Fruit fly (Drosophila melanogaster) whole organism, embryonic: ENCODE measurements around the gene CG15011.
A peak's percentile ranks its signal among the peaks of the same experiment; 100 is the strongest.

ENCODE experiments used
- BEAF-32 ChIP-seq: fragments of 200-800 bp; sonication (Bioruptor generic); optimal IDR thresholded peaks from 3 replicates; lab custom pipeline; 2017; ENCODE audit warnings: missing biosample characterization, missing genetic modification characterization, mild to moderate bottlenecking, moderate library complexity, missing genetic modification reagents
- CG10209 ChIP-seq: fragments of 200-800 bp; sonication (Bioruptor generic); optimal IDR thresholded peaks from 3 replicates; lab custom pipeline; 2017; ENCODE audit warnings: missing biosample characterization, mild to moderate bottlenecking, missing genetic modification characterization, missing genetic modification reagents
- CG12236 ChIP-seq: fragments of 200-800 bp; sonication (Bioruptor generic); optimal IDR thresholded peaks from 2 replicates; lab custom pipeline; 2016; ENCODE audit warnings: missing biosample characterization, missing genetic modification characterization
- CG13296 ChIP-seq: fragments of 200-800 bp; sonication (Bioruptor generic); optimal IDR thresholded peaks from 3 replicates; lab custom pipeline; 2018; ENCODE audit warnings: missing biosample characterization, mild to moderate bottlenecking, missing genetic modification characterization
- CG14050 ChIP-seq: fragments of 200-800 bp; sonication (Bioruptor generic); IDR thresholded peaks from 3 replicates; pipeline ENCODE4 v1.3.6; 2022; ENCODE audit warnings: missing biosample characterization, missing genetic modification characterization
- CG14667 ChIP-seq: fragments of 200-800 bp; sonication (Bioruptor generic); IDR thresholded peaks from 2 replicates; pipeline ENCODE4 v1.3.6; 2022; ENCODE audit warnings: missing biosample characterization, missing genetic modification characterization
- CG16813 ChIP-seq: fragments of 200-800 bp; sonication (Bioruptor generic); IDR thresholded peaks from 3 replicates; pipeline ENCODE4 v1.3.6; 2022; ENCODE audit warnings: missing biosample characterization, missing genetic modification characterization; ENCODE audit not compliant: partially characterized antibody
- CG17829 ChIP-seq: fragments of 200-800 bp; optimal IDR thresholded peaks from 2 replicates; lab custom pipeline; 2019; ENCODE audit warnings: missing biosample characterization, mild to moderate bottlenecking, missing genetic modification characterization, moderate library complexity
- CG1832 ChIP-seq: fragments of 200-800 bp; sonication (Bioruptor generic); optimal IDR thresholded peaks from 2 replicates; lab custom pipeline; 2017; ENCODE audit warnings: missing biosample characterization, mild to moderate bottlenecking, missing genetic modification characterization, inconsistent platforms
- CG2120 ChIP-seq: fragments of 200-800 bp; sonication (Bioruptor generic); optimal IDR thresholded peaks from 3 replicates; lab custom pipeline; 2016; ENCODE audit warnings: missing biosample characterization, missing genetic modification characterization
- CG32772 ChIP-seq: fragments of 200-800 bp; sonication (Bioruptor generic); IDR thresholded peaks from 2 replicates; pipeline ENCODE4 v1.3.6; 2022; ENCODE audit warnings: missing biosample characterization, missing genetic modification characterization
- CG4424 ChIP-seq: fragments of 200-800 bp; sonication (Bioruptor generic); optimal IDR thresholded peaks from 3 replicates; lab custom pipeline; 2016; ENCODE audit warnings: missing biosample characterization, missing genetic modification characterization
- CG4820 ChIP-seq: fragments of 200-800 bp; sonication (Bioruptor generic); optimal IDR thresholded peaks from 3 replicates; lab custom pipeline; 2016; ENCODE audit warnings: missing biosample characterization, missing genetic modification characterization
- CG6683 ChIP-seq: fragments of 200-800 bp; sonication (Bioruptor generic); optimal IDR thresholded peaks from 2 replicates; lab custom pipeline; 2017; ENCODE audit warnings: missing biosample characterization, mild to moderate bottlenecking, missing genetic modification characterization, missing genetic modification reagents
- CG7839 ChIP-seq: fragments of 200-800 bp; sonication (Bioruptor generic); optimal IDR thresholded peaks from 3 replicates; lab custom pipeline; 2018; ENCODE audit warnings: missing biosample characterization, mild to moderate bottlenecking, missing genetic modification characterization, moderate library complexity
- CG7987 ChIP-seq: fragments of 200-800 bp; sonication (Bioruptor generic); optimal IDR thresholded peaks from 2 replicates; lab custom pipeline; 2018; ENCODE audit warnings: missing biosample characterization, mild to moderate bottlenecking, missing genetic modification characterization, moderate library complexity
- D19A ChIP-seq: fragments of 200-800 bp; optimal IDR thresholded peaks from 3 replicates; lab custom pipeline; 2019; ENCODE audit warnings: missing biosample characterization, mild to moderate bottlenecking, missing genetic modification characterization, moderate library complexity
- Deaf1 ChIP-seq: fragments of 200-800 bp; optimal IDR thresholded peaks from 3 replicates; lab custom pipeline; 2019; ENCODE audit warnings: missing biosample characterization, mild to moderate bottlenecking, missing genetic modification characterization, moderate library complexity
- Doc2 ChIP-seq: fragments of 200-800 bp; sonication (Bioruptor generic); IDR thresholded peaks from 2 replicates; pipeline ENCODE4 v1.3.6; 2022; ENCODE audit warnings: missing biosample characterization, missing genetic modification characterization
- Ets65A ChIP-seq: fragments of 200-800 bp; sonication (Bioruptor generic); peaks from one replicate; lab custom pipeline; 2016; ENCODE audit warnings: missing biosample characterization, missing genetic modification characterization
- Fer1 ChIP-seq: fragments of 200-800 bp; sonication (Bioruptor generic); optimal IDR thresholded peaks from 2 replicates; lab custom pipeline; 2017; ENCODE audit warnings: missing biosample characterization, mild to moderate bottlenecking, missing genetic modification characterization
- GATAe ChIP-seq: fragments of 200-800 bp; sonication (Bioruptor generic); conservative IDR thresholded peaks from 2 replicates; pipeline ENCODE4 v1.3.6; 2022; ENCODE audit warnings: missing biosample characterization, missing genetic modification characterization
- Meics ChIP-seq: fragments of 200-800 bp; sonication (Bioruptor generic); optimal IDR thresholded peaks from 2 replicates; lab custom pipeline; 2017; ENCODE audit warnings: missing biosample characterization, mild to moderate bottlenecking, missing genetic modification characterization
- Nf-YB ChIP-seq: fragments of 200-800 bp; sonication (Bioruptor generic); optimal IDR thresholded peaks from 3 replicates; lab custom pipeline; 2019; ENCODE audit warnings: missing biosample characterization, mild to moderate bottlenecking, missing genetic modification characterization, moderate library complexity
- Optix ChIP-seq: fragments of 200-800 bp; sonication (Bioruptor generic); IDR thresholded peaks from 3 replicates; pipeline ENCODE4 v1.3.6; 2022; ENCODE audit warnings: missing biosample characterization, missing genetic modification characterization
- PHDP ChIP-seq: fragments of 200-800 bp; sonication (Bioruptor generic); optimal IDR thresholded peaks from 3 replicates; lab custom pipeline; 2018; ENCODE audit warnings: missing biosample characterization, mild to moderate bottlenecking, missing genetic modification characterization, moderate library complexity
- Ptx1 ChIP-seq: fragments of 200-800 bp; sonication (Bioruptor generic); IDR thresholded peaks from 2 replicates; pipeline ENCODE4 v1.3.6; 2022; ENCODE audit warnings: missing biosample characterization, missing genetic modification characterization
- Usf ChIP-seq: fragments of 200-800 bp; sonication (Bioruptor generic); optimal IDR thresholded peaks from 2 replicates; lab custom pipeline; 2017; ENCODE audit warnings: missing genotype, missing biosample characterization, missing genetic modification characterization
- Xrp1 ChIP-seq: fragments of 200-800 bp; sonication (Bioruptor generic); IDR thresholded peaks from 2 replicates; pipeline ENCODE4 v1.3.6; 2022; ENCODE audit warnings: missing biosample characterization, missing genetic modification characterization
- amos ChIP-seq: fragments of 200-800 bp; sonication (Bioruptor generic); IDR thresholded peaks from 2 replicates; pipeline ENCODE4 v1.3.6; 2022; ENCODE audit warnings: missing biosample characterization, missing genetic modification characterization; ENCODE audit not compliant: partially characterized antibody
- ase ChIP-seq: fragments of 200-800 bp; sonication (Bioruptor generic); IDR thresholded peaks from 3 replicates; pipeline ENCODE4 v1.3.6; 2022; ENCODE audit warnings: missing biosample characterization, missing genetic modification characterization
- ash1 ChIP-seq: fragments of 200-800 bp; sonication (Bioruptor generic); optimal IDR thresholded peaks from 2 replicates; lab custom pipeline; 2018; ENCODE audit warnings: missing biosample characterization, mild to moderate bottlenecking, missing genetic modification characterization
- bsh ChIP-seq, 2 experiments: fragments of 200-800 bp; sonication (Bioruptor generic); optimal IDR thresholded peaks; 2 replicates each; lab custom pipeline; 2017 to 2018; ENCODE audit warnings: mild to moderate bottlenecking in 2 of 2, missing biosample characterization in 2 of 2, missing genetic modification characterization in 2 of 2, moderate library complexity in 1 of 2
- chinmo ChIP-seq: fragments of 200-800 bp; sonication (Bioruptor generic); IDR thresholded peaks from 4 replicates; pipeline ENCODE4 v1.3.6; 2022; ENCODE audit warnings: missing biosample characterization, missing genetic modification characterization; ENCODE audit not compliant: partially characterized antibody
- da ChIP-seq: fragments of 200-800 bp; sonication (Bioruptor generic); optimal IDR thresholded peaks from 2 replicates; lab custom pipeline; 2016; ENCODE audit warnings: missing biosample characterization, missing genetic modification characterization
- dmrt99B ChIP-seq: fragments of 200-800 bp; sonication (Bioruptor generic); optimal IDR thresholded peaks from 2 replicates; lab custom pipeline; 2018; ENCODE audit warnings: missing biosample characterization, mild to moderate bottlenecking, missing genetic modification characterization, moderate library complexity
- dysf ChIP-seq: fragments of 200-800 bp; sonication (Bioruptor generic); IDR thresholded peaks from 3 replicates; pipeline ENCODE4 v1.3.6; 2022; ENCODE audit warnings: missing biosample characterization, missing genetic modification characterization
- ewg ChIP-seq: fragments of 200-800 bp; sonication (Bioruptor generic); optimal IDR thresholded peaks from 3 replicates; lab custom pipeline; 2017; ENCODE audit warnings: mild to moderate bottlenecking, missing biosample characterization, missing genetic modification reagents, missing genetic modification characterization
- grau ChIP-seq: fragments of 200-800 bp; optimal IDR thresholded peaks from 3 replicates; lab custom pipeline; 2019; ENCODE audit warnings: missing biosample characterization, mild to moderate bottlenecking, missing genetic modification characterization, moderate library complexity
- hkb ChIP-seq, 2 experiments: fragments of 200-800 bp in 1 of 2; fragments of >200 bp in 1 of 2; sonication (Bioruptor generic) in 1 of 2; IDR thresholded peaks in 1 of 2; optimal IDR thresholded peaks in 1 of 2; 2 replicates each; pipeline versions ENCODE4 v1.3.6 to Lab custom; 2017 to 2022; ENCODE audit warnings: missing biosample characterization in 1 of 2, missing genetic modification characterization in 1 of 2
- ken ChIP-seq: fragments of 200-800 bp; sonication (Bioruptor generic); IDR thresholded peaks from 3 replicates; pipeline ENCODE4 v1.3.6; 2022; ENCODE audit warnings: missing biosample characterization, missing genetic modification characterization
- pan ChIP-seq, 4 experiments: fragments of >200 bp in 3 of 4; fragments of 200-800 bp in 1 of 4; sonication (Bioruptor generic) in 1 of 4; optimal IDR thresholded peaks in 3 of 4; IDR thresholded peaks in 1 of 4; 2 replicates each; pipeline versions ENCODE4 v1.3.6 to Lab custom; 2017 to 2022; ENCODE audit warnings: missing biosample characterization in 2 of 4, missing genetic modification characterization in 2 of 4, mixed read lengths in 1 of 4
- pzg ChIP-seq: fragments of 200-800 bp; sonication (Bioruptor generic); optimal IDR thresholded peaks from 3 replicates; lab custom pipeline; 2018; ENCODE audit warnings: missing biosample characterization, mild to moderate bottlenecking, missing genetic modification characterization, moderate library complexity
- sd ChIP-seq: fragments of 200-800 bp; sonication (Bioruptor generic); optimal IDR thresholded peaks from 3 replicates; lab custom pipeline; 2018; ENCODE audit warnings: missing biosample characterization, mild to moderate bottlenecking, missing genetic modification characterization, moderate library complexity
- sna ChIP-seq: fragments of 200-800 bp; sonication (Bioruptor generic); IDR thresholded peaks from 2 replicates; pipeline ENCODE4 v1.3.6; 2022; ENCODE audit warnings: missing biosample characterization, missing genetic modification characterization; ENCODE audit not compliant: partially characterized antibody
- tgo ChIP-seq: fragments of 200-800 bp; sonication (Bioruptor generic); IDR thresholded peaks from 3 replicates; pipeline ENCODE4 v1.3.6; 2022; ENCODE audit warnings: missing biosample characterization, missing genetic modification characterization
- unpg ChIP-seq: fragments of 200-800 bp; sonication (Bioruptor generic); optimal IDR thresholded peaks from 3 replicates; lab custom pipeline; 2018; ENCODE audit warnings: missing biosample characterization, mild to moderate bottlenecking, missing genetic modification characterization, moderate library complexity
- wor ChIP-seq: fragments of 200-800 bp; sonication (Bioruptor generic); IDR thresholded peaks from 2 replicates; pipeline ENCODE4 v1.3.6; 2022; ENCODE audit warnings: missing biosample characterization, missing genetic modification characterization

The CG15011 gene

dm6 chr3L:4286784-4287183 lies 27.8 kb upstream of the CG15011 start, which contains the start of gene TfIIEbeta (continued):
- TF ChIP-seq Deaf1 (tag; lab: Kevin White, UChicago) (no peak), unpg (GFP tag; lab: Kevin White, UChicago) (peak; percentile 38), tgo (peak; percentile 28; the same call in 1 of the 3 replicates), bsh (GFP tag; optimal IDR thresholded peaks at IDR 0.05; lab: Kevin White, UChicago) (peak in 1 of 2 experiments; percentile 55), Xrp1 (GFP tag; lab: Robert Waterston, UW) (peak; percentile 52; the same call in 1 of the 2 replicates), CG1832 (GFP tag; lab: Kevin White, UChicago) (no peak), amos (GFP tag; lab: Robert Waterston, UW) (peak; percentile 42; the same call in 1 of the 2 replicates), chinmo (no peak), ewg (GFP tag; lab: Kevin White, UChicago) (no peak), CG14667 (GFP tag; lab: Robert Waterston, UW) (no peak), Fer1 (GFP tag; lab: Kevin White, UChicago) (peak; percentile 15), PHDP (tag; lab: Kevin White, UChicago) (peak; percentile 36), CG14050 (GFP tag; lab: Robert Waterston, UW) (peak; percentile 24; the same call in 1 of the 3 replicates), wor (GFP tag; lab: Robert Waterston, UW) (no peak), pzg (GFP tag; lab: Kevin White, UChicago) (peak; percentile 43), CG7987 (GFP tag; lab: Kevin White, UChicago) (no peak), Meics (GFP tag; lab: Kevin White, UChicago) (peak; percentile 53), sna (GFP tag; lab: Robert Waterston, UW) (peak; percentile 45; the same call in 1 of the 2 replicates), CG10209 (GFP tag; lab: Kevin White, UChicago) (peak; percentile 6), CG7839 (tag; lab: Kevin White, UChicago) (peak; percentile 46), grau (tag; lab: Kevin White, UChicago) (peak; percentile 32), CG13296 (peak; percentile 7), dysf (peak; percentile 36; the same call in 1 of the 3 replicates), CG17829 (tag; lab: Kevin White, UChicago) (peak; percentile 29), Nf-YB (GFP tag; lab: Kevin White, UChicago) (no peak), pan (optimal IDR thresholded peaks at IDR 0.05; lab: Kevin White, UChicago) (no peak), pan (GFP tag; optimal IDR thresholded peaks at IDR 0.05 in 1 of 2, IDR thresholded peaks at IDR 0.05 in 1 of 2) (peak in 1 of 2 experiments; percentile 36), GATAe (GFP tag; lab: Robert Waterston, UW) (no peak), hkb (optimal IDR thresholded peaks at IDR 0.05; lab: Kevin White, UChicago) (no peak), hkb (GFP tag; IDR thresholded peaks at IDR 0.05; lab: Robert Waterston, UW) (peak; percentile 39; the same call in 1 of the 2 replicates), da (GFP tag; lab: Kevin White, UChicago) (no peak), ken (GFP tag; lab: Robert Waterston, UW) (no peak), sd (tag; lab: Kevin White, UChicago) (peak; percentile 73), CG4424 (GFP tag; lab: Kevin White, UChicago) (peak; percentile 50), D19A (peak; percentile 96)
- TF ChIP-seq, all 482 proteins: peak for 114

DNA sequence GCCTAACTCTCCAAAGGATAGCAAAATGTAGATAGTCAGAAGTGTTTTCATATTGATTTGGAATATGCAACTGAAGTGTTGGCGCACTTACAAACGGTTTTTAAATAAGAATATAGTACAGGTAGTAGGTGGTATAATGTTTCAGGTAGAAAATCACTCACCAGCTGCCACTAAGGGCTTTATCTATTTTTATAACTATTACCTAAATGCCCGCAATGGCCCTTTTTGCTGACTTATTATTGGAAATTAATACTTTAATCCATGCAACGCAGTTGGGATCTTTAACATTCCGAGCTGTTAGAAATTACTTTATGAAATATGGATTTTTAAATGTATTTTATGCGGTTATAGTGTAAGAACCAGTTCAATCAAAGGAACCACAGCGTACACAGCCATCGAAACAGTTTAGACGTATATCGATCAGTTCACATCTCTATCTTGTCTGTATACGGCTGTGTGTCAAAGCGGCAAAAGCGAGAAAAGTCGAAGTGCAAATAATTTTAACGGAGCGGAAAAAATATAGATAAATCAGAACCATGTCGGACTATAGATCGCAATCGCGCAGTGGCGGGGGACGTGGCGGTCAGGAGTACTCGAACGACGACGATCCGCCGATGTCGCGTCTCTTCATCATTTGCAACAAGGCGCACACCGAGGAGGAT lies 24.6 kb upstream of the CG15011 start, which contains the start of the genes srw and CG1316:
Gene srw (minus strand): TSS at position 51 of the 662 bp plus-strand sequence.
Gene CG1316 (plus strand): TSS at position 424 of the 662 bp plus-strand sequence.
- TF ChIP-seq CG2120 (GFP tag; lab: Kevin White, UChicago) (peak; percentile 34), ash1 (GFP tag; lab: Kevin White, UChicago) (no peak), CG32772 (GFP tag; lab: Robert Waterston, UW) (no peak), Doc2 (no peak), dmrt99B (tag; lab: Kevin White, UChicago) (no peak), CG16813 (GFP tag; lab: Robert Waterston, UW) (no peak), ase (GFP tag; lab: Robert Waterston, UW) (no peak), CG6683 (GFP tag; lab: Kevin White, UChicago) (no peak), CG12236 (GFP tag; lab: Kevin White, UChicago) (no peak), Ets65A (GFP tag; lab: Kevin White, UChicago) (peak; percentile 58), CG4820 (GFP tag; lab: Kevin White, UChicago) (no peak), Optix (0 out of 3 replicates have a peak, but pooled peaks have one; percentile 21), BEAF-32 (GFP tag; lab: Kevin White, UChicago) (peak; percentile 49), Ptx1 (GFP tag; lab: Robert Waterston, UW) (no peak), Usf (GFP tag; lab: Kevin White, UChicago) (no peak)
